Worm (Caenorhabditis elegans): ENCODE results near the gene R07B7.2.
"Not testable (repeated sequence)": the region's sequence is repeated elsewhere in the genome, so short reads cannot be mapped to it uniquely, and the experiment has no call there.

Gene R07B7.2

DNA sequence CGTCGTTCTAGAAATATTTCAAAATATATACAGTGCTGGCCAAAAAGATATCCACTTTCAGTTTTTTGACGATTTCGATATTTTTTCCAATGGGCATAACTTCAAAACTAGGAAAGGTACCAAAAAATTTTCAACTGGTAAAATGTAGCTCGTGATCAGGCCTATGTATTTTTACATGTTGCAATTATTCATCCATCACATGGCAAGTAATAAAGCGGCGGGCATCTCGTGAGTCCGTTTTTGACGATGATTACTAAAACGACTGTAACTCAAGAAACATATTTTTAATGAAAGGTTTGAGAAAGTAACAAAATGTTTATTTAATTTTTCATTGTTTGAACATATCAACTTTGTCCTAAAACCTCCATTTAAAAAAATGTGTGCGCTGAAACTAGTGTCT is 39.5 kb downstream of the R07B7.2 start, which contains the start of gene F10C2.3:
F10C2.3 (plus strand) TSS at position 301 of the 400 bp plus-strand sequence.
- TF ChIP-seq snpc-4 (tag; optimal IDR thresholded peaks at IDR 0.05); blmp-1 (tag; optimal IDR thresholded peaks at IDR 0.05; ENCODE audit: insufficient read depth); R02D3.7 (tag; optimal IDR thresholded peaks at IDR 0.05): not testable (repeated sequence)

- TF ChIP-seq C34F6.9 (tag; optimal IDR thresholded peaks at IDR 0.05) (no peak), skn-1 (tag; optimal IDR thresholded peaks at IDR 0.05) (no peak), ztf-1 (GFP tag; conservative IDR thresholded peaks at IDR 0.05) (no peak), mab-5 (tag; optimal IDR thresholded peaks at IDR 0.05) (no peak), gmeb-1 (tag; optimal IDR thresholded peaks at IDR 0.05) (no peak), nhr-237 (tag; optimal IDR thresholded peaks at IDR 0.05) (no peak), nhr-77 (tag; optimal IDR thresholded peaks at IDR 0.05) (no peak), ztf-4 (tag; optimal IDR thresholded peaks at IDR 0.05) (no peak)
Observed at ce11 chrV:12013298-12013697, 46.3 kb downstream of the R07B7.2 start, which contains the start of gene add-2. add-2 (minus strand) TSS chrV:12013406.

ce11 chrV:12011686-12012085 is 47.9 kb downstream of the R07B7.2 start:
- peak; percentile 20 for TF ChIP-seq fos-1 (tag; optimal IDR thresholded peaks at IDR 0.05)
- no peak for TF ChIP-seq snpc-4 (tag; optimal IDR thresholded peaks at IDR 0.05)
- TF ChIP-seq ztf-4 (tag; optimal IDR thresholded peaks at IDR 0.05): no peak
- peak; percentile 11 for TF ChIP-seq sma-9 (GFP tag; optimal IDR thresholded peaks at IDR 0.05)
- no peak for TF ChIP-seq sma-9 (tag; optimal IDR thresholded peaks at IDR 0.05)
- no peak for TF ChIP-seq nhr-11 (tag; optimal IDR thresholded peaks at IDR 0.05)
- peak; percentile 95 for TF ChIP-seq blmp-1 (tag; optimal IDR thresholded peaks at IDR 0.05; ENCODE audit: insufficient read depth)
